Worm (Caenorhabditis elegans) whole organism, L4 larva: ENCODE results near the gene cah-4.

Experiments
- F10B5.3 ChIP-seq: sonication (generic microtip); optimal IDR thresholded peaks from 2 replicates; lab custom pipeline; 2016; ENCODE audit warnings: mild to moderate bottlenecking, missing genetic modification characterization, missing compliant biosample characterization
- F26F4.8 ChIP-seq: fragments of 200-800 bp; sonication (Bioruptor generic); conservative IDR thresholded peaks from 2 replicates; pipeline ENCODE4 v1.3.6; 2022; ENCODE audit warnings: missing genetic modification characterization, missing compliant biosample characterization
- F44E2.7 ChIP-seq: fragments of 200-800 bp; sonication (Bioruptor generic); IDR thresholded peaks from 2 replicates; pipeline ENCODE4 v2.1.2; 2022; ENCODE audit warnings: missing genetic modification characterization, missing compliant biosample characterization
- F49E8.2 ChIP-seq: sonication (generic microtip); optimal IDR thresholded peaks from 2 replicates; lab custom pipeline; 2016; ENCODE audit warnings: missing compliant biosample characterization, mild to moderate bottlenecking, missing genetic modification characterization, borderline replicate concordance
- R02D3.7 ChIP-seq: fragments of 150-350 bp; sonication (generic microtip); optimal IDR thresholded peaks from 3 replicates; lab custom pipeline; 2014; ENCODE audit warnings: missing biosample characterization, missing genetic modification characterization
- T20F7.1 ChIP-seq: fragments of 200-800 bp; sonication (Bioruptor generic); optimal IDR thresholded peaks from 2 replicates; lab custom pipeline; 2018; ENCODE audit warnings: mild to moderate bottlenecking, missing genetic modification characterization, missing compliant biosample characterization
- T26A8.4 ChIP-seq: fragments of 200-800 bp; sonication (Bioruptor generic); IDR thresholded peaks from 2 replicates; pipeline ENCODE4 v1.3.6; 2022; ENCODE audit warnings: missing genetic modification characterization, missing compliant biosample characterization
- Y105C5A.15 ChIP-seq: fragments of 200-800 bp; sonication (Bioruptor generic); IDR thresholded peaks from 2 replicates; pipeline ENCODE4 v1.3.6; 2022; ENCODE audit warnings: missing genetic modification characterization, missing compliant biosample characterization
- Y75B8A.6 ChIP-seq: fragments of 200-800 bp; sonication (Bioruptor generic); IDR thresholded peaks from 2 replicates; pipeline ENCODE4 v1.3.6; 2022; ENCODE audit warnings: missing genetic modification reagents, missing genetic modification characterization, missing compliant biosample characterization
- aha-1 ChIP-seq: fragments of 150-350 bp; peaks from one replicate; lab custom pipeline; 2014; ENCODE audit warnings: missing biosample characterization, missing genetic modification characterization
- ama-1 ChIP-seq: fragments of 150-350 bp; optimal IDR thresholded peaks from 2 replicates; lab custom pipeline; 2014; ENCODE audit warnings: inconsistent platforms, mixed read lengths
- arid-1 ChIP-seq: fragments of 200-800 bp; sonication (Bioruptor generic); conservative IDR thresholded peaks from 2 replicates; pipeline ENCODE4 v1.3.6; 2022; ENCODE audit warnings: missing genetic modification reagents, missing genetic modification characterization, missing compliant biosample characterization
- ceh-28 ChIP-seq: fragments of 150-350 bp; optimal IDR thresholded peaks from 2 replicates; lab custom pipeline; 2014; ENCODE audit warnings: missing biosample characterization, missing genetic modification reagents, missing genetic modification characterization
- ceh-44 ChIP-seq: fragments of 200-800 bp; sonication (Bioruptor generic); IDR thresholded peaks from 2 replicates; pipeline ENCODE4 v1.3.6; 2022; ENCODE audit warnings: missing genetic modification reagents, missing genetic modification characterization, missing compliant biosample characterization
- ceh-82 ChIP-seq: sonication (generic microtip); optimal IDR thresholded peaks from 2 replicates; lab custom pipeline; 2017; ENCODE audit warnings: missing biosample characterization, missing genetic modification characterization
- cey-2 ChIP-seq: sonication (generic microtip); optimal IDR thresholded peaks from 3 replicates; lab custom pipeline; 2017; ENCODE audit warnings: missing genetic modification characterization, mild to moderate bottlenecking, missing compliant biosample characterization, antibody characterized with exemption, borderline replicate concordance; ENCODE audit not compliant: insufficient read depth
- ctbp-1 ChIP-seq: fragments of 200-800 bp; sonication (Bioruptor generic); IDR thresholded peaks from 2 replicates; pipeline ENCODE4 v1.3.6; 2022; ENCODE audit warnings: missing genetic modification reagents, missing genetic modification characterization, missing compliant biosample characterization
- daf-16 ChIP-seq, 3 experiments: sonication (generic microtip); optimal IDR thresholded peaks; 2 replicates each; lab custom pipeline; 2016 to 2017; ENCODE audit warnings: missing genetic modification characterization in 3 of 3, missing genetic modification reagents in 3 of 3, mild to moderate bottlenecking in 2 of 3, missing compliant biosample characterization in 2 of 3, missing biosample characterization in 1 of 3, moderate library complexity in 1 of 3
- daf-19 ChIP-seq: fragments of 200-800 bp; sonication (Bioruptor generic); conservative IDR thresholded peaks from 2 replicates; pipeline ENCODE4 v1.3.6; 2022; ENCODE audit warnings: missing genetic modification characterization, missing compliant biosample characterization
- duxl-1 ChIP-seq: sonication (generic microtip); optimal IDR thresholded peaks from 2 replicates; lab custom pipeline; 2016; ENCODE audit warnings: mild to moderate bottlenecking, missing genetic modification characterization, moderate library complexity, missing compliant biosample characterization; ENCODE audit not compliant: poor library complexity
- hlh-11 ChIP-seq: fragments of 200-800 bp; sonication (Bioruptor generic); optimal IDR thresholded peaks from 2 replicates; lab custom pipeline; 2018; ENCODE audit warnings: mild to moderate bottlenecking, missing genetic modification characterization, missing compliant biosample characterization
- hlh-30 ChIP-seq: sonication (generic microtip); optimal IDR thresholded peaks from 2 replicates; lab custom pipeline; 2017; ENCODE audit warnings: antibody characterized with exemption, mild to moderate bottlenecking, missing genetic modification characterization, missing compliant biosample characterization; ENCODE audit not compliant: insufficient read depth
- hmg-1.1 ChIP-seq: fragments of 200-800 bp; sonication (Bioruptor generic); IDR thresholded peaks from 2 replicates; pipeline ENCODE4 v1.3.6; 2022; ENCODE audit warnings: missing genetic modification reagents, missing genetic modification characterization, missing compliant biosample characterization
- jun-1 ChIP-seq: fragments of 150-350 bp; optimal IDR thresholded peaks from 2 replicates; lab custom pipeline; 2014; ENCODE audit warnings: missing biosample characterization, missing genetic modification reagents, missing genetic modification characterization
- lin-13 ChIP-seq: fragments of 150-350 bp; optimal IDR thresholded peaks from 2 replicates; lab custom pipeline; 2014; ENCODE audit warnings: missing biosample characterization, missing genetic modification reagents, missing genetic modification characterization
- lin-15B ChIP-seq: fragments of 150-350 bp; sonication (generic microtip); optimal IDR thresholded peaks from 3 replicates; lab custom pipeline; 2014; ENCODE audit warnings: missing biosample characterization, missing genetic modification characterization
- lin-39 ChIP-seq: fragments of 150-350 bp; optimal IDR thresholded peaks from 2 replicates; lab custom pipeline; 2014; ENCODE audit warnings: missing biosample characterization, missing genetic modification reagents, missing genetic modification characterization
- madf-9 ChIP-seq: fragments of 200-800 bp; sonication (Bioruptor generic); conservative IDR thresholded peaks from 2 replicates; pipeline ENCODE4 v1.3.6; 2022; ENCODE audit warnings: missing genetic modification reagents, missing genetic modification characterization, missing compliant biosample characterization
- mdt-29 ChIP-seq: fragments of 200-800 bp; sonication (Bioruptor generic); IDR thresholded peaks from 2 replicates; pipeline ENCODE4 v1.3.6; 2022; ENCODE audit warnings: missing genetic modification reagents, missing genetic modification characterization, missing compliant biosample characterization
- mes-2 ChIP-seq: sonication (generic microtip); optimal IDR thresholded peaks from 2 replicates; lab custom pipeline; 2016; ENCODE audit warnings: missing genotype, mild to moderate bottlenecking, missing genetic modification characterization, missing compliant biosample characterization; ENCODE audit not compliant: poor library complexity, severe bottlenecking
- nhr-102 ChIP-seq: sonication (generic microtip); optimal IDR thresholded peaks from 2 replicates; lab custom pipeline; 2016; ENCODE audit warnings: mild to moderate bottlenecking, missing genetic modification characterization, moderate library complexity, missing compliant biosample characterization
- nhr-11 ChIP-seq: fragments of 150-350 bp; optimal IDR thresholded peaks from 2 replicates; lab custom pipeline; 2014; ENCODE audit warnings: missing biosample characterization, missing genetic modification characterization
- nhr-41 ChIP-seq: fragments of 200-800 bp; sonication (Bioruptor generic); IDR thresholded peaks from 2 replicates; pipeline ENCODE4 v1.3.6; 2022; ENCODE audit warnings: missing genetic modification reagents, missing genetic modification characterization, missing compliant biosample characterization
- nhr-76 ChIP-seq: fragments of 150-350 bp; optimal IDR thresholded peaks from 2 replicates; lab custom pipeline; 2014; ENCODE audit warnings: missing biosample characterization, missing genetic modification characterization
- pha-4 ChIP-seq, 2 experiments: fragments of 150-350 bp in 1 of 2; fragments of 200-800 bp in 1 of 2; sonication (Bioruptor generic) in 1 of 2; IDR thresholded peaks in 1 of 2; optimal IDR thresholded peaks in 1 of 2; 2 replicates each; pipeline versions ENCODE4 v1.3.6 to Lab custom; 2014 to 2022; ENCODE audit warnings: missing genetic modification characterization in 2 of 2, missing genetic modification reagents in 2 of 2, missing biosample characterization in 1 of 2, missing compliant biosample characterization in 1 of 2
- pqm-1 ChIP-seq: sonication (generic microtip); optimal IDR thresholded peaks from 2 replicates; lab custom pipeline; 2017; ENCODE audit warnings: missing biosample characterization, missing genetic modification characterization
- rbr-2 ChIP-seq: sonication (generic microtip); optimal IDR thresholded peaks from 2 replicates; lab custom pipeline; 2016; ENCODE audit warnings: missing genotype, missing genetic modification characterization, missing compliant biosample characterization
- saeg-2 ChIP-seq: fragments of 200-800 bp; sonication (Bioruptor generic); IDR thresholded peaks from 2 replicates; pipeline ENCODE4 v1.3.6; 2022; ENCODE audit warnings: missing genetic modification reagents, missing genetic modification characterization, missing compliant biosample characterization
- set-16 ChIP-seq: fragments of 200-800 bp; sonication (Bioruptor generic); IDR thresholded peaks from 2 replicates; pipeline ENCODE4 v1.3.6; 2022; ENCODE audit warnings: missing genetic modification reagents, missing genetic modification characterization, missing compliant biosample characterization
- snpc-4 ChIP-seq: fragments of 150-350 bp; optimal IDR thresholded peaks from 2 replicates; lab custom pipeline; 2014; ENCODE audit warnings: missing biosample characterization, missing genetic modification characterization
- spr-3 ChIP-seq: fragments of 200-800 bp; sonication (Bioruptor generic); optimal IDR thresholded peaks from 2 replicates; lab custom pipeline; 2018; ENCODE audit warnings: mild to moderate bottlenecking, missing genetic modification characterization, missing compliant biosample characterization
- unc-130 ChIP-seq: sonication (generic microtip); optimal IDR thresholded peaks from 2 replicates; lab custom pipeline; 2016; ENCODE audit warnings: missing genetic modification reagents, missing genetic modification characterization, missing compliant biosample characterization
- unc-39 ChIP-seq: sonication (generic microtip); optimal IDR thresholded peaks from 2 replicates; lab custom pipeline; 2017; ENCODE audit warnings: missing biosample characterization, missing genetic modification characterization
- vab-7 ChIP-seq: fragments of 200-800 bp; sonication (Bioruptor generic); IDR thresholded peaks from 2 replicates; pipeline ENCODE4 v1.3.6; 2022; ENCODE audit warnings: missing genetic modification reagents, missing genetic modification characterization, missing compliant biosample characterization
- zag-1 ChIP-seq: fragments of 150-350 bp; optimal IDR thresholded peaks from 2 replicates; lab custom pipeline; 2014; ENCODE audit warnings: missing biosample characterization, missing genetic modification characterization
- zfp-2 ChIP-seq: sonication (generic microtip); optimal IDR thresholded peaks from 2 replicates; lab custom pipeline; 2016; ENCODE audit warnings: mild to moderate bottlenecking, missing genetic modification characterization, missing compliant biosample characterization
- zip-11 ChIP-seq: fragments of 200-800 bp; sonication (Bioruptor generic); IDR thresholded peaks from 2 replicates; pipeline ENCODE4 v1.3.6; 2022; ENCODE audit warnings: missing genetic modification characterization, missing compliant biosample characterization
- zip-2 ChIP-seq: fragments of 150-350 bp; optimal IDR thresholded peaks from 2 replicates; lab custom pipeline; 2014; ENCODE audit warnings: missing biosample characterization, missing genetic modification characterization
- ztf-11 ChIP-seq: fragments of 150-350 bp; optimal IDR thresholded peaks from 2 replicates; lab custom pipeline; 2014; ENCODE audit warnings: missing biosample characterization, missing genetic modification characterization

Gene cah-4

ce11 chrX:13511796-13512195 is 30.6 kb upstream of the cah-4 start (continued):
- TF ChIP-seq T26A8.4 (GFP tag; lab: Robert Waterston, UW) (peak; percentile 83), F10B5.3 (peak; percentile 36), lin-15B (tag; lab: Kevin White, UChicago) (no peak), zip-2 (tag; lab: Kevin White, UChicago) (peak; percentile 57), lin-13 (GFP tag; lab: Kevin White, UChicago) (peak; percentile 14), lin-39 (tag; lab: Kevin White, UChicago) (no peak), ama-1 (no peak), madf-9 (GFP tag; lab: Robert Waterston, UW) (peak; percentile 76), mes-2 (peak; percentile 77), Y105C5A.15 (GFP tag; lab: Robert Waterston, UW) (0 out of 2 replicates have a peak, but pooled peaks have one; percentile 32), ceh-82 (no peak), ztf-11 (tag; lab: Kevin White, UChicago) (no peak), aha-1 (tag; lab: Kevin White, UChicago) (peak; percentile 69), ctbp-1 (GFP tag; lab: Robert Waterston, UW) (peak; percentile 79), nhr-76 (tag; lab: Kevin White, UChicago) (no peak), R02D3.7 (no peak), set-16 (GFP tag; lab: Robert Waterston, UW) (no peak), duxl-1 (tag; lab: Kevin White, UChicago) (peak; percentile 80), rbr-2 (tag; lab: Kevin White, UChicago) (peak; percentile 68), hlh-30 (tag; lab: Kevin White, UChicago) (peak; percentile 27), snpc-4 (tag; lab: Kevin White, UChicago) (no peak), pqm-1 (tag; lab: Kevin White, UChicago) (no peak), hmg-1.1 (GFP tag; lab: Robert Waterston, UW) (peak; percentile 89), nhr-102 (peak; percentile 68), daf-19 (GFP tag; lab: Robert Waterston, UW) (no peak), T20F7.1 (peak; percentile 53), hlh-11 (tag; lab: Kevin White, UChicago) (peak; percentile 55), ceh-28 (tag; lab: Kevin White, UChicago) (no peak), jun-1 (peak; percentile 19), F44E2.7 (GFP tag; lab: Robert Waterston, UW) (peak; percentile 87; the same call in 1 of the 2 replicates), zfp-2 (tag; lab: Kevin White, UChicago) (peak; percentile 6), Y75B8A.6 (GFP tag; lab: Robert Waterston, UW) (0 out of 2 replicates have a peak, but pooled peaks have one; percentile 43), zip-11 (GFP tag; lab: Robert Waterston, UW) (no peak), spr-3 (peak; percentile 65), nhr-41 (GFP tag; lab: Robert Waterston, UW) (no peak), daf-16 (GFP tag; optimal IDR thresholded peaks at IDR 0.05; lab: Kevin White, UChicago) (peak; percentile 37 to 89), daf-16 (tag; optimal IDR thresholded peaks at IDR 0.05; lab: Kevin White, UChicago) (peak; percentile 65), pha-4 (GFP tag; IDR thresholded peaks at IDR 0.05; lab: Robert Waterston, UW) (peak; percentile 89; the same call in 1 of the 2 replicates), pha-4 (tag; optimal IDR thresholded peaks at IDR 0.05; lab: Kevin White, UChicago) (no peak), nhr-11 (tag; lab: Kevin White, UChicago) (peak; percentile 49)

ce11 chrX:13514384-13514783 is 28.0 kb upstream of the cah-4 start:
- no peak for TF ChIP-seq F26F4.8 (GFP tag; lab: Robert Waterston, UW)
- TF ChIP-seq F49E8.2 (tag; lab: Kevin White, UChicago), result no peak
- no peak for TF ChIP-seq R02D3.7
- no peak for TF ChIP-seq saeg-2 (GFP tag; lab: Robert Waterston, UW)
- 0 out of 2 replicates have a peak, but pooled peaks have one; percentile 43 for TF ChIP-seq arid-1
- TF ChIP-seq unc-39 (tag; lab: Kevin White, UChicago), result no peak
- TF ChIP-seq lin-15B (tag; lab: Kevin White, UChicago), result no peak
- no peak for TF ChIP-seq ama-1
- TF ChIP-seq ceh-44, result no peak
- TF ChIP-seq zag-1, result no peak
- TF ChIP-seq ceh-82, result no peak
- TF ChIP-seq vab-7 (GFP tag; lab: Robert Waterston, UW), result peak; percentile 46; the same call in 1 of the 2 replicates
- no peak for TF ChIP-seq cey-2
- TF ChIP-seq pha-4 (GFP tag; IDR thresholded peaks at IDR 0.05; lab: Robert Waterston, UW), result peak; percentile 77; the same call in 1 of the 2 replicates
- TF ChIP-seq pha-4 (tag; optimal IDR thresholded peaks at IDR 0.05; lab: Kevin White, UChicago), result peak; percentile 43
- TF ChIP-seq mdt-29 (GFP tag; lab: Robert Waterston, UW), result peak; percentile 75; the same call in 1 of the 2 replicates
- peak; percentile 94 for TF ChIP-seq T26A8.4 (GFP tag; lab: Robert Waterston, UW)
- TF ChIP-seq unc-130 (GFP tag; lab: Kevin White, UChicago), result no peak
- peak; percentile 34 for TF ChIP-seq nhr-76 (tag; lab: Kevin White, UChicago)
- peak; percentile 93 for TF ChIP-seq rbr-2 (tag; lab: Kevin White, UChicago)
